Worm (Caenorhabditis elegans): ENCODE measurements around the gene xbx-4.

xbx-4 gene

ce11 chrIV:2114337-2114736 lies at the start of gene xbx-4:
xbx-4 (plus strand) TSS chrIV:2114637.
- no peak for TF ChIP-seq dao-5 (tag; optimal IDR thresholded peaks at IDR 0.05)
- no peak for TF ChIP-seq him-1 (tag; optimal IDR thresholded peaks at IDR 0.05)
- TF ChIP-seq W03F9.2 (tag; optimal IDR thresholded peaks at IDR 0.05) = no peak

- TF ChIP-seq W03F9.2 (tag; optimal IDR thresholded peaks at IDR 0.05) (no peak), him-1 (tag; optimal IDR thresholded peaks at IDR 0.05) (no peak), dao-5 (tag; optimal IDR thresholded peaks at IDR 0.05) (no peak)
These were observed 48.5 kb upstream of the xbx-4 start, which contains the start of gene arrd-26 for ce11 chrIV:2065895-2066294. arrd-26 (plus strand) TSS chrIV:2066195.

ce11 chrIV:2077159-2077835 lies 37.1 kb upstream of the xbx-4 start:
- TF ChIP-seq dao-5 (tag; optimal IDR thresholded peaks at IDR 0.05) (no peak), W03F9.2 (tag; optimal IDR thresholded peaks at IDR 0.05) (no peak), him-1 (tag; optimal IDR thresholded peaks at IDR 0.05) (no peak)

- TF ChIP-seq W03F9.2 (tag; optimal IDR thresholded peaks at IDR 0.05) (no peak), dao-5 (tag; optimal IDR thresholded peaks at IDR 0.05) (no peak), him-1 (tag; optimal IDR thresholded peaks at IDR 0.05) (no peak)
These were observed 34.1 kb upstream of the xbx-4 start for ce11 chrIV:2080340-2080739.

DNA sequence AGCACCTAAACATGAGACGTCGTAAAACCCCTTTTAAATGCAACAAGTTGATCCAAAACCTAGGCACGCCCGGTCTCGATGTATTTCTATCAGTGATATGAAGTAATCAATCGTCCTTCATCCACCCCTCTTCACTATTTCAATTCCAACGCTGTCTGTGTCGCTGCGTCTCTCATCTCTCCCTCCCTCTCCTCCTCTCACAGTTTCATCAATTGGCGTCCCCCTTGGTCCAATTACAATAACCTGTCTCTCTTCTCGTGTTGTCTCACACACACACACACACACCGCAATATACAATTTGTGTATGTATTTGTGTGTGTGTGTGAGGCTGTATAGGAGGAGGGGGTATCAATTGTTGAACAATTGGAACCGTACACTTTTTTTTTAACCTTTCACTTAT lies 31.3 kb upstream of the xbx-4 start:
- TF ChIP-seq him-1 (tag; optimal IDR thresholded peaks at IDR 0.05) (no peak), dao-5 (tag; optimal IDR thresholded peaks at IDR 0.05) (no peak), W03F9.2 (tag; optimal IDR thresholded peaks at IDR 0.05) (no peak)

- TF ChIP-seq him-1 (tag; optimal IDR thresholded peaks at IDR 0.05) = no peak
- TF ChIP-seq dao-5 (tag; optimal IDR thresholded peaks at IDR 0.05) = no peak
- no peak for TF ChIP-seq W03F9.2 (tag; optimal IDR thresholded peaks at IDR 0.05)
These were observed 30.7 kb upstream of the xbx-4 start, which contains the start of gene mca-2 for ce11 chrIV:2083734-2084133. mca-2 (plus strand) TSS chrIV:2084034.

DNA sequence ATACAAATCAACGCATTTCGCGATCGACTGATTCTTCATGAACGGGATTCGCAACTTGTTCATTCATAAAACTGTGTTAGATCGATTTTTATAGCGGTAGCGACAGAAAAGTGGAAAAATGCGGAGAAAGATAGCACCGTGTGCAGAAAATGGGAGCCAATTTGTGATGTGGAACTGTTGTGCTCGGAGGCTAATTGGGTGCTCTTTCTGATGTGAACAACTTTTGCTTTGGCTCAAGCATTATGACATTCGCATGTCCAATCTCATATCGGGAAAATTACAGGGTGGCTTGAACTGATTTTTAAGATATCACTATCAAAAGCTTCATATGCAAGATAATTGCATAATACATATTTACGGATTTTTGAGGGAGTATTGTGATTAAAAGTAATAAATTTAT lies 14.7 kb upstream of the xbx-4 start, which contains the start of gene C23H5.11:
Gene C23H5.11 (minus strand): TSS at position 101 of the 400 bp plus-strand sequence.
- TF ChIP-seq W03F9.2 (tag; optimal IDR thresholded peaks at IDR 0.05) (no peak), dao-5 (tag; optimal IDR thresholded peaks at IDR 0.05) (no peak), him-1 (tag; optimal IDR thresholded peaks at IDR 0.05) (no peak)

DNA sequence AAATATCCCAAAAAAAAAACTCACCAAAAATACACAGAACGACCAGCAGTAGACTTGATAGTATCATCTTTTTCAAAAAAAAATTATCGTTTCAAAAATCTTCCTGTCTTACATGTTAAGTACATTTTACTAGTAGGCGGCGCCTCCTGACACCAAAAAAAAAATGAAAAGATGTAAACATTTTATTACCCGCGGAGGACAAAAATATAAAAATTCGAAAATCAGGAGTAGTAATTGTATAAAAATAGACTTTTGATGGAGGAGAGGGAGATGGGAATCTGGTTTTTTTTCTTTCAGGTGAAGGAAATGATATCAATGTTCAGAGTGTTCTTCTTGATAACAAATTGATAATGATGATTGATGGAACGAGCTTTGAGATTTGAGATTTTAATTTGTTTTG lies 11.6 kb upstream of the xbx-4 start, which contains the start of gene C23H5.15:
Gene C23H5.15 (minus strand): TSS at position 101 of the 400 bp plus-strand sequence.
- TF ChIP-seq him-1 (tag; optimal IDR thresholded peaks at IDR 0.05) = no peak

DNA sequence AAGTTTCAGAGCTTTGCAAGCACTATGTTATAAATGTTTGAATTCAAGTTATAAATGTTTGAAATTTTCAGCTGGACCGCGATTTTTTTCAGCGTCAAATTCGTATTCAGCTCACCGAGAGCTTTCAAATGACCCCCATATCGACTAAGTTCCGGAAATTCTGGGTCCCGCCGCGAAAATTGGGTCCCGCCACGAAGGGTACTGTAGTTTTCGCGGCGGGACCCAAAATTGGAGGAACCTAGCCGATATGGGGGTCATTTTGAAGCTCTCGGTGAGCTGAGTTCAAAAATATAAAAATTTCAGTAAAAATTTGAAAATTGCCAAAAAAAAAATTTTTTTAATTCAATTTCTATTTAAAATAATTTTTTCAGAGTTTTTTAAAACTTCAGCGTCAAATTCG lies 7.7 kb upstream of the xbx-4 start:
- TF ChIP-seq W03F9.2 (tag; optimal IDR thresholded peaks at IDR 0.05) (no peak), dao-5 (tag; optimal IDR thresholded peaks at IDR 0.05) (no peak), him-1 (tag; optimal IDR thresholded peaks at IDR 0.05) (no peak)

- TF ChIP-seq W03F9.2 (tag; optimal IDR thresholded peaks at IDR 0.05) (no peak), him-1 (tag; optimal IDR thresholded peaks at IDR 0.05) (no peak), dao-5 (tag; optimal IDR thresholded peaks at IDR 0.05) (no peak)
These were observed 3.0 kb upstream of the xbx-4 start, which contains the start of gene che-6 for ce11 chrIV:2111300-2111874. che-6 (minus strand) TSS chrIV:2111408.

DNA sequence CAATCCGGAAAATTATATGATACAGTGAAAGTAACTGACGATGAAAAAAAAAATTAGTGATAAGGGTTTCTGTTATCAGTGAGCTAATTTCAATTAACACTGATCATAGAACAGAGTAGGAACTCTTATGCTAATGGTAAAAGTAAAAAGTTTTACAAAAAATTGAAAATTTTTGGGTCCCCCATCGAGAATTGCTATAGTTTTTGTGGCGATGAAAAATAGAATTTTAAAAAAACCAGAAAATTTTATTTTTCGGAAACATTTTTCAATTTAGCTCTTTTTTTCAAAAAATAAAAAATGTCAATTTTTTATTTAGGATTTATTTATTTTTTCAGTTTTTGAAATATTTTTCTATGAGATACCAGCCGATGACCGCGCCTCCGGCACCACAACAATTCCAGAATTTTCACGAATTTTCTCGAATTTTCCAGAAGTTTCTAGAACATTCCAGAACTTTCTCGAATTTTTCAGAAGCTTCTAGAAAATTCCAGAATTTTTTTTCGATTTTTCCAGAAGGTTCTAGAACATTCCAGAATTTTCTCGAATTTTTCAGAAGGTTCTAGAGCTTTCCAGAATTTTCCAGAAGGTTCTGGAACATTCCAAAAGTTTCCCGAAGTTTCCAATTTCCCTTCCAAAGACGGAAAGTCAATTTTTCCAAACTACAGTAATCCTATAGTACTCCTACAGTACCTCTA lies 928 bp upstream of the xbx-4 start, which contains the start of gene C23H5.8:
Gene C23H5.8 (minus strand): TSS at position 51 of the 695 bp plus-strand sequence.
- TF ChIP-seq him-1 (tag; optimal IDR thresholded peaks at IDR 0.05) (no peak), dao-5 (tag; optimal IDR thresholded peaks at IDR 0.05) (no peak), W03F9.2 (tag; optimal IDR thresholded peaks at IDR 0.05) (no peak)

- TF ChIP-seq dao-5 (tag; optimal IDR thresholded peaks at IDR 0.05) = no peak
- TF ChIP-seq W03F9.2 (tag; optimal IDR thresholded peaks at IDR 0.05) = no peak
- no peak for TF ChIP-seq him-1 (tag; optimal IDR thresholded peaks at IDR 0.05)
These were observed 2.8 kb downstream of the xbx-4 start for ce11 chrIV:2117268-2117667.

- TF ChIP-seq him-1 (tag; optimal IDR thresholded peaks at IDR 0.05) (no peak), W03F9.2 (tag; optimal IDR thresholded peaks at IDR 0.05) (no peak), dao-5 (tag; optimal IDR thresholded peaks at IDR 0.05) (no peak)
These were observed 8.1 kb downstream of the xbx-4 start, which contains the start of gene glb-7 for ce11 chrIV:2122488-2122887. glb-7 (plus strand) TSS chrIV:2122788.

DNA sequence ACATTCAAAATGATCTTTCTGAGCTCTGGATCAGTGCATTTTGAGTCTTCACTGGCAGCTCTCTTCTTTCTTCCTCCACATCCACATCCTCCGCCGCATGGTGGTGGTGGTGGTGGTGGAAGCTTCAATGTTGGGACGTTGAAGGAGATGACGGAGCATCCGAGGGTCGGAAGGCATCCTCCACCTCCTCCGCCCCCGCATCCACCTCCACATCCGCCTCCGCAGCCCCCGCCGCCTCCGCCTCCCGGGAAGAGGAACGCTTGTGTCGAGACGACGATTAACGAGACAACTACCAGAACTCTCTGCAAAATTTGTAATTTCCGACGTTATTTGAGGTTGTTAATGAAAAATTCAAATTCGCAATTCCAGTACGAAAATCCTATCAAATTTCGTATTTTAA lies 12.9 kb downstream of the xbx-4 start:
- no peak for TF ChIP-seq dao-5 (tag; optimal IDR thresholded peaks at IDR 0.05)
- TF ChIP-seq W03F9.2 (tag; optimal IDR thresholded peaks at IDR 0.05) = no peak
- no peak for TF ChIP-seq him-1 (tag; optimal IDR thresholded peaks at IDR 0.05)

All from whole organism, L4/young adult.